Worm (Caenorhabditis elegans) whole organism, young adult: ENCODE results near the gene F19F10.3.

ENCODE experiments used
- B0035.1 ChIP-seq: sonication (generic microtip); optimal IDR thresholded peaks from 2 replicates; lab custom pipeline; 2016; ENCODE audit warnings: missing genetic modification characterization, mild to moderate bottlenecking, missing compliant biosample characterization, missing genotype, missing genetic modification reagents
- B0261.1 ChIP-seq: sonication (generic microtip); optimal IDR thresholded peaks from 2 replicates; lab custom pipeline; 2016; ENCODE audit warnings: mild to moderate bottlenecking, missing genetic modification characterization, moderate library complexity, missing compliant biosample characterization
- B0336.3 ChIP-seq: fragments of 200-800 bp; sonication (Bioruptor generic); IDR thresholded peaks from 2 replicates; pipeline ENCODE4 v1.3.6; 2022; ENCODE audit warnings: missing genetic modification characterization, missing compliant biosample characterization
- C17E4.6 ChIP-seq: fragments of 200-800 bp; sonication (Bioruptor generic); IDR thresholded peaks from 2 replicates; pipeline ENCODE4 v1.3.6; 2022; ENCODE audit warnings: missing genetic modification reagents, missing genetic modification characterization, missing compliant biosample characterization
- D2030.7 ChIP-seq: fragments of 200-800 bp; sonication (Bioruptor generic); IDR thresholded peaks from 2 replicates; pipeline ENCODE4 v1.3.6; 2022; ENCODE audit warnings: missing genetic modification reagents, missing genetic modification characterization, missing compliant biosample characterization
- F23B12.7 ChIP-seq: sonication (generic microtip); optimal IDR thresholded peaks from 2 replicates; lab custom pipeline; 2017; ENCODE audit warnings: missing genetic modification characterization, mild to moderate bottlenecking, missing compliant biosample characterization, antibody characterized with exemption, moderate library complexity; ENCODE audit not compliant: insufficient read depth
- K12H6.12 ChIP-seq: fragments of 200-800 bp; sonication (Bioruptor generic); optimal IDR thresholded peaks from 2 replicates; lab custom pipeline; 2018; ENCODE audit warnings: mild to moderate bottlenecking, missing genetic modification characterization, missing compliant biosample characterization
- Y56A3A.18 ChIP-seq: fragments of 200-800 bp; sonication (Bioruptor generic); IDR thresholded peaks from 2 replicates; pipeline ENCODE4 v1.3.6; 2022; ENCODE audit warnings: missing genetic modification reagents, missing genetic modification characterization, missing compliant biosample characterization
- ama-1 ChIP-seq, 3 experiments: fragments of 150-350 bp in 1 of 3; sonication (generic microtip) in 2 of 3; optimal IDR thresholded peaks; 2 replicates each; lab custom pipeline; 2014 to 2018; ENCODE audit warnings: missing biosample characterization in 2 of 3, missing genetic modification characterization in 2 of 3, missing genetic modification reagents in 2 of 3
- aptf-2 ChIP-seq: fragments of 200-800 bp; sonication (Bioruptor generic); conservative IDR thresholded peaks from 2 replicates; pipeline ENCODE4 v1.3.6; 2022; ENCODE audit warnings: missing genetic modification reagents, missing genetic modification characterization, missing compliant biosample characterization
- attf-5 ChIP-seq: fragments of 200-800 bp; sonication (Bioruptor generic); optimal IDR thresholded peaks from 2 replicates; lab custom pipeline; 2018; ENCODE audit warnings: mild to moderate bottlenecking, missing genetic modification characterization, missing compliant biosample characterization
- bed-1 ChIP-seq: fragments of 200-800 bp; sonication (Bioruptor generic); IDR thresholded peaks from 2 replicates; pipeline ENCODE4 v1.3.6; 2022; ENCODE audit warnings: missing genetic modification reagents, missing genetic modification characterization, missing compliant biosample characterization
- cebp-2 ChIP-seq: fragments of 200-800 bp; sonication (Bioruptor generic); IDR thresholded peaks from 2 replicates; pipeline ENCODE4 v1.3.6; 2022; ENCODE audit warnings: missing genetic modification characterization, missing compliant biosample characterization
- chd-7 ChIP-seq: sonication (generic microtip); optimal IDR thresholded peaks from 2 replicates; lab custom pipeline; 2016; ENCODE audit warnings: mild to moderate bottlenecking, missing genetic modification characterization, moderate library complexity, missing compliant biosample characterization
- dpff-1 ChIP-seq: sonication (generic microtip); optimal IDR thresholded peaks from 2 replicates; lab custom pipeline; 2017; ENCODE audit warnings: mild to moderate bottlenecking, missing genetic modification characterization, missing compliant biosample characterization
- egl-18 ChIP-seq: fragments of 200-800 bp; sonication (Bioruptor generic); IDR thresholded peaks from 2 replicates; pipeline ENCODE4 v1.3.6; 2022; ENCODE audit warnings: missing genetic modification reagents, missing genetic modification characterization, missing compliant biosample characterization
- egl-44 ChIP-seq: fragments of 200-800 bp; sonication (Bioruptor generic); IDR thresholded peaks from 2 replicates; pipeline ENCODE4 v1.3.6; 2022; ENCODE audit warnings: missing genetic modification reagents, missing genetic modification characterization, missing compliant biosample characterization
- ekl-4 ChIP-seq: fragments of 200-800 bp; sonication (Bioruptor generic); IDR thresholded peaks from 2 replicates; pipeline ENCODE4 v1.3.6; 2022; ENCODE audit warnings: missing genetic modification reagents, missing genetic modification characterization, missing compliant biosample characterization
- ets-4 ChIP-seq: fragments of 200-800 bp; sonication (Bioruptor generic); optimal IDR thresholded peaks from 2 replicates; lab custom pipeline; 2018; ENCODE audit warnings: mild to moderate bottlenecking, missing genetic modification characterization, missing compliant biosample characterization
- him-1 ChIP-seq: sonication (generic microtip); optimal IDR thresholded peaks from 2 replicates; lab custom pipeline; 2016; ENCODE audit warnings: missing genotype, missing genetic modification reagents, missing genetic modification characterization, missing compliant biosample characterization
- hrde-1 ChIP-seq: sonication (generic microtip); optimal IDR thresholded peaks from 2 replicates; lab custom pipeline; 2016; ENCODE audit warnings: missing genetic modification characterization, mild to moderate bottlenecking, missing compliant biosample characterization, moderate library complexity, missing genotype, missing genetic modification reagents, borderline replicate concordance
- lin-26 ChIP-seq: fragments of 200-800 bp; sonication (Bioruptor generic); IDR thresholded peaks from 2 replicates; pipeline ENCODE4 v1.3.6; 2022; ENCODE audit warnings: missing genetic modification reagents, missing genetic modification characterization, missing compliant biosample characterization
- lsl-1 ChIP-seq: fragments of 200-800 bp; sonication (Bioruptor generic); optimal IDR thresholded peaks from 2 replicates; lab custom pipeline; 2018; ENCODE audit warnings: mild to moderate bottlenecking, missing genetic modification characterization, moderate library complexity, missing compliant biosample characterization
- madf-10 ChIP-seq: sonication (generic microtip); optimal IDR thresholded peaks from 2 replicates; lab custom pipeline; 2016; ENCODE audit warnings: mild to moderate bottlenecking, missing genetic modification characterization, missing compliant biosample characterization
- madf-6 ChIP-seq: fragments of 200-800 bp; sonication (Bioruptor generic); IDR thresholded peaks from 2 replicates; pipeline ENCODE4 v1.3.6; 2022; ENCODE audit warnings: missing genetic modification reagents, missing genetic modification characterization, missing compliant biosample characterization
- mel-28 ChIP-seq: sonication (generic microtip); optimal IDR thresholded peaks from 2 replicates; lab custom pipeline; 2016; ENCODE audit warnings: borderline replicate concordance, mild to moderate bottlenecking, missing genetic modification characterization, missing compliant biosample characterization
- mes-4 ChIP-seq: sonication (generic microtip); optimal IDR thresholded peaks from 2 replicates; lab custom pipeline; 2016; ENCODE audit warnings: missing genotype, missing genetic modification characterization, missing compliant biosample characterization
- nhr-179 ChIP-seq: sonication (generic microtip); optimal IDR thresholded peaks from 2 replicates; lab custom pipeline; 2016; ENCODE audit warnings: mild to moderate bottlenecking, missing genetic modification characterization, missing compliant biosample characterization
- pbrm-1 ChIP-seq: fragments of 200-800 bp; sonication (Bioruptor generic); IDR thresholded peaks from 2 replicates; pipeline ENCODE4 v1.3.6; 2022; ENCODE audit warnings: missing genetic modification reagents, missing genetic modification characterization, missing compliant biosample characterization
- rec-8 ChIP-seq, 2 experiments: sonication (generic microtip); optimal IDR thresholded peaks; 2 replicates each; lab custom pipeline; 2016; ENCODE audit warnings: mild to moderate bottlenecking in 2 of 2, missing genetic modification characterization in 2 of 2, missing genetic modification reagents in 2 of 2, missing genotype in 2 of 2, missing biosample characterization in 1 of 2, missing compliant biosample characterization in 1 of 2, moderate library complexity in 1 of 2
- rpc-1 ChIP-seq, 2 experiments: fragments of 150-350 bp in 1 of 2; sonication (generic microtip) in 1 of 2; optimal IDR thresholded peaks; 2 replicates each; lab custom pipeline; 2014 to 2018; ENCODE audit warnings: missing biosample characterization in 1 of 2, missing genetic modification characterization in 1 of 2, missing genetic modification reagents in 1 of 2, missing genotype in 1 of 2
- sptf-2 ChIP-seq: fragments of 200-800 bp; sonication (Bioruptor generic); optimal IDR thresholded peaks from 2 replicates; lab custom pipeline; 2018; ENCODE audit warnings: mild to moderate bottlenecking, missing genetic modification characterization, missing compliant biosample characterization
- tbp1 ChIP-seq: fragments of 200-800 bp; sonication (Bioruptor generic); optimal IDR thresholded peaks from 2 replicates; lab custom pipeline; 2018; ENCODE audit warnings: mild to moderate bottlenecking, missing genetic modification characterization, missing compliant biosample characterization
- zfh-2 ChIP-seq: fragments of 200-800 bp; sonication (Bioruptor generic); conservative IDR thresholded peaks from 2 replicates; pipeline ENCODE4 v1.3.6; 2022; ENCODE audit warnings: missing genetic modification reagents, missing genetic modification characterization, missing compliant biosample characterization
- ztf-18 ChIP-seq: sonication (generic microtip); optimal IDR thresholded peaks from 2 replicates; lab custom pipeline; 2016; ENCODE audit warnings: missing genotype, mild to moderate bottlenecking, missing genetic modification characterization, missing compliant biosample characterization
- ztf-25 ChIP-seq: fragments of 200-800 bp; sonication (Bioruptor generic); IDR thresholded peaks from 2 replicates; pipeline ENCODE4 v1.3.6; 2022; ENCODE audit warnings: missing genetic modification reagents, missing genetic modification characterization, missing compliant biosample characterization
- ztf-28 ChIP-seq: fragments of 200-800 bp; sonication (Bioruptor generic); IDR thresholded peaks from 2 replicates; pipeline ENCODE4 v1.3.6; 2022; ENCODE audit warnings: missing genetic modification reagents, missing genetic modification characterization, missing compliant biosample characterization

F19F10.3 gene

DNA sequence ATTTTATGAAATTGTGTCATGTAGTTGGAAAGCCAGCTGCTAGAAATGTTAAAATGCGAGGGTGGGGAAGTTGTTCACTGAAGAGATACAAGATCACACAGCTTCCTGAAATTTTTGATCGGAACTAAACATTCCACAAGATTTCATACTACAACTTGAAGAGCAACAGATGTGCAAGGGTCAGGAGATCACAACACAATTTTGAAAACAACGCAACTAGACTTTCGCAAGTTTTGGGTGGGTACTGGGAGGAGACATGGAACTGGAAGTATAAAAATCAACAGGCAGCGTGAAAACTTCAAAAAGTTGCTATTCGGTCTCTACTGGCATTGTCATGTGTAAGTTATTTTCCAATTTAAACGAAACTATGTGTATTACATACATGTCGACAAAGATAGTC is at the start of gene F19F10.3:
Gene F19F10.3 (plus strand): TSS at position 301 of the 400 bp plus-strand sequence.
- TF ChIP-seq B0035.1 (tag; lab: Kevin White, UChicago) (no peak), egl-44 (GFP tag; lab: Robert Waterston, UW) (no peak), K12H6.12 (tag; lab: Kevin White, UChicago) (no peak), mes-4 (no peak), tbp1 (GFP tag; lab: Kevin White, UChicago) (no peak), dpff-1 (tag; lab: Kevin White, UChicago) (no peak), sptf-2 (no peak), ama-1 (optimal IDR thresholded peaks at IDR 0.05; lab: Kevin White, UChicago) (no peak), ama-1 (GFP tag; optimal IDR thresholded peaks at IDR 0.05; lab: Kevin White, UChicago) (no peak), Y56A3A.18 (GFP tag; lab: Robert Waterston, UW) (no peak)

DNA sequence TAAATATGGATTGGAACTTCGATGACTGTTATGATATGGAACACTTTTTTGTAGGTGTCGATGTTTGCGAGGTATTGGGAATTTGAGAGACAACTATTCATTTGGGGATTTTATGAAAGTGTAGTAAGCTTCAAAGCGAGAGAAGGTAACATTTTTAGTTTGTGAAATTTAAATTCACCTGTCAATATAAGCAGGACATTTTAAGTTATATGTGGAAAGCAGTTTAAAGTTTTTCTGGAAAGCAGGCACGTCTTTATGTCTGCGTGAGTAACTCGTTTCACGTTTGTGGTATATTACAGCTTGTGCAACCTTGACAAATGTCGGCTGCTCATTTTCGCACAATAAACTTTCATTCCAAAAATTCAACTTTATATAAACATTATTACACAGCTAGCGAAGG is 47.6 kb upstream of the F19F10.3 start, which contains the start of gene srh-229:
Gene srh-229 (minus strand): TSS at position 101 of the 400 bp plus-strand sequence.
- no peak for TF ChIP-seq madf-6 (GFP tag; lab: Robert Waterston, UW)
- no peak for TF ChIP-seq mel-28 (tag; lab: Kevin White, UChicago)
- TF ChIP-seq madf-10 (tag; lab: Kevin White, UChicago), result no peak
- TF ChIP-seq ets-4, result no peak
- TF ChIP-seq pbrm-1 (GFP tag; lab: Robert Waterston, UW), result no peak
- no peak for TF ChIP-seq rec-8 (tag; optimal IDR thresholded peaks at IDR 0.05; lab: Kevin White, UChicago)
- TF ChIP-seq lsl-1, result no peak
- TF ChIP-seq him-1 (tag; lab: Kevin White, UChicago), result no peak
- TF ChIP-seq ekl-4 (GFP tag; lab: Robert Waterston, UW), result no peak
- TF ChIP-seq egl-44 (GFP tag; lab: Robert Waterston, UW), result no peak
- no peak for TF ChIP-seq zfh-2 (GFP tag; lab: Robert Waterston, UW)
- no peak for TF ChIP-seq chd-7 (tag; lab: Kevin White, UChicago)
- TF ChIP-seq egl-18 (GFP tag; lab: Robert Waterston, UW), result no peak
- TF ChIP-seq nhr-179 (tag; lab: Kevin White, UChicago), result no peak
- no peak for TF ChIP-seq B0035.1 (tag; lab: Kevin White, UChicago)
- no peak for TF ChIP-seq hrde-1 (tag; lab: Kevin White, UChicago)
- TF ChIP-seq attf-5 (GFP tag; lab: Kevin White, UChicago), result no peak
- no peak for TF ChIP-seq ztf-25 (GFP tag; lab: Robert Waterston, UW)

DNA sequence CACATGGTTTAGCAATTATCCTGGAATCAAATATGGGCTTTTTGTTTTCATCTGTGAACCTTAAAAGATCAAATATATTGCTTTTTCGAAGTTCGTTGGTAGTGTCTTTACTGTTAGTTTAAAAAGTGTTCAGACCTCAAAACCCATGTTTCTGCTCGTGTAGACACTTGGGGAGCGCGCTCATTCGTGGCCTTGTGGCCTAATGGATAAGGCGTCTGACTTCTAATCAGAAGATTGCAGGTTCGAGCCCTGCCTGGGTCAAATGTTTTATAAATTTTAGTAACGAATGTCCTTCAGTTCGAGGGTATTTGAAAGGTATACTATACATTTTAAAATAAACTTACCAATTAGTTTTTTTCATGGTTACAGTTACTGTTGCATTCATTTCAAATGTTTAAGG is 45.7 kb upstream of the F19F10.3 start:
- TF ChIP-seq ztf-28 (GFP tag; lab: Robert Waterston, UW) (no peak), tbp1 (GFP tag; lab: Kevin White, UChicago) (peak; percentile 90), D2030.7 (GFP tag; lab: Robert Waterston, UW) (0 out of 2 replicates have a peak, but pooled peaks have one; percentile 44), Y56A3A.18 (GFP tag; lab: Robert Waterston, UW) (0 out of 2 replicates have a peak, but pooled peaks have one; percentile 30), pbrm-1 (GFP tag; lab: Robert Waterston, UW) (peak; percentile 31; the same call in 1 of the 2 replicates), lin-26 (peak; percentile 55; the same call in 1 of the 2 replicates), rpc-1 (optimal IDR thresholded peaks at IDR 0.05; lab: Kevin White, UChicago) (peak; percentile 54), rpc-1 (tag; optimal IDR thresholded peaks at IDR 0.05; lab: Kevin White, UChicago) (peak; percentile 73), him-1 (tag; lab: Kevin White, UChicago) (peak; percentile 67), ztf-18 (tag; lab: Kevin White, UChicago) (peak; percentile 15), F23B12.7 (tag; lab: Kevin White, UChicago) (peak; percentile 60), C17E4.6 (GFP tag; lab: Robert Waterston, UW) (no peak), B0336.3 (GFP tag; lab: Robert Waterston, UW) (no peak), bed-1 (GFP tag; lab: Robert Waterston, UW) (no peak), aptf-2 (GFP tag; lab: Robert Waterston, UW) (no peak), rec-8 (tag; optimal IDR thresholded peaks at IDR 0.05; lab: Kevin White, UChicago) (no peak), B0261.1 (tag; lab: Kevin White, UChicago) (peak; percentile 71), cebp-2 (GFP tag; lab: Robert Waterston, UW) (no peak)
